Fruit fly (Drosophila melanogaster) whole organism, embryonic: Measurements from ENCODE around the gene Pop4.
A peak's percentile ranks its signal among the peaks of the same experiment; 100 is the strongest.

Experiments
- Bteb2 ChIP-seq: fragments of 200-800 bp; sonication (Bioruptor generic); optimal IDR thresholded peaks from 2 replicates; lab custom pipeline; 2016; ENCODE audit warnings: missing biosample characterization, missing genetic modification characterization
- CG10147 ChIP-seq: fragments of 200-800 bp; sonication (Bioruptor generic); optimal IDR thresholded peaks from 2 replicates; lab custom pipeline; 2019; ENCODE audit warnings: missing biosample characterization, mild to moderate bottlenecking, missing genetic modification characterization, moderate library complexity
- CG10267 ChIP-seq: fragments of 200-800 bp; sonication (Bioruptor generic); optimal IDR thresholded peaks from 2 replicates; lab custom pipeline; 2018; ENCODE audit warnings: missing biosample characterization, mild to moderate bottlenecking, missing genetic modification characterization, moderate library complexity
- CG10565 ChIP-seq: fragments of 200-800 bp; sonication (Bioruptor generic); optimal IDR thresholded peaks from 3 replicates; lab custom pipeline; 2016; ENCODE audit warnings: missing biosample characterization, mild to moderate bottlenecking, missing genetic modification characterization
- CG10654 ChIP-seq: fragments of 200-800 bp; sonication (Bioruptor generic); optimal IDR thresholded peaks from 2 replicates; lab custom pipeline; 2016; ENCODE audit warnings: missing biosample characterization, missing genetic modification characterization
- CG10979 ChIP-seq: fragments of 200-800 bp; sonication (Bioruptor generic); optimal IDR thresholded peaks from 2 replicates; lab custom pipeline; 2018; ENCODE audit warnings: missing biosample characterization, mild to moderate bottlenecking, missing genetic modification characterization, moderate library complexity
- CG11456 ChIP-seq: fragments of 200-800 bp; sonication (Bioruptor generic); IDR thresholded peaks from 3 replicates; pipeline ENCODE4 v1.3.6; 2022; ENCODE audit warnings: missing biosample characterization, missing genetic modification characterization
- CG11504 ChIP-seq: fragments of 200-800 bp; sonication (Bioruptor generic); optimal IDR thresholded peaks from 3 replicates; lab custom pipeline; 2019; ENCODE audit warnings: missing biosample characterization, mild to moderate bottlenecking, missing genetic modification characterization, moderate library complexity
- CG11723 ChIP-seq: fragments of 200-800 bp; sonication (Bioruptor generic); optimal IDR thresholded peaks from 2 replicates; lab custom pipeline; 2017; ENCODE audit warnings: missing biosample characterization, mild to moderate bottlenecking, missing genetic modification characterization
- CG14667 ChIP-seq: fragments of 200-800 bp; sonication (Bioruptor generic); IDR thresholded peaks from 2 replicates; pipeline ENCODE4 v1.3.6; 2022; ENCODE audit warnings: missing biosample characterization, missing genetic modification characterization
- CG15073 ChIP-seq: fragments of 200-800 bp; sonication (Bioruptor generic); optimal IDR thresholded peaks from 2 replicates; lab custom pipeline; 2016; ENCODE audit warnings: missing biosample characterization, missing genetic modification characterization
- CG2116 ChIP-seq: fragments of 200-800 bp; sonication (Bioruptor generic); optimal IDR thresholded peaks from 3 replicates; lab custom pipeline; 2018; ENCODE audit warnings: missing biosample characterization, mild to moderate bottlenecking, missing genetic modification characterization
- CG2678 ChIP-seq: fragments of 200-800 bp; sonication (Bioruptor generic); optimal IDR thresholded peaks from 3 replicates; lab custom pipeline; 2019; ENCODE audit warnings: missing biosample characterization, mild to moderate bottlenecking, missing genetic modification characterization, moderate library complexity
- CG32772 ChIP-seq: fragments of 200-800 bp; sonication (Bioruptor generic); IDR thresholded peaks from 2 replicates; pipeline ENCODE4 v1.3.6; 2022; ENCODE audit warnings: missing biosample characterization, missing genetic modification characterization
- CG33213 ChIP-seq: fragments of 200-800 bp; sonication (Bioruptor generic); optimal IDR thresholded peaks from 3 replicates; lab custom pipeline; 2016; ENCODE audit warnings: missing biosample characterization, missing genetic modification characterization
- CG4617 ChIP-seq: fragments of 200-800 bp; sonication (Bioruptor generic); optimal IDR thresholded peaks from 3 replicates; lab custom pipeline; 2016; ENCODE audit warnings: missing biosample characterization, missing genetic modification characterization, borderline replicate concordance
- CG9609 ChIP-seq: fragments of 200-800 bp; sonication (Bioruptor generic); optimal IDR thresholded peaks from 3 replicates; lab custom pipeline; 2016; ENCODE audit warnings: missing biosample characterization, missing genetic modification characterization
- CG9817 ChIP-seq: fragments of 200-800 bp; sonication (Bioruptor generic); optimal IDR thresholded peaks from 2 replicates; lab custom pipeline; 2018; ENCODE audit warnings: missing biosample characterization, mild to moderate bottlenecking, missing genetic modification characterization, moderate library complexity
- CkIIα-i1 ChIP-seq: fragments of 200-800 bp; sonication (Bioruptor generic); IDR thresholded peaks from 2 replicates; pipeline ENCODE4 v1.3.6; 2022; ENCODE audit warnings: missing biosample characterization, missing genetic modification characterization
- Fer2 ChIP-seq: fragments of 200-800 bp; sonication (Bioruptor generic); optimal IDR thresholded peaks from 2 replicates; lab custom pipeline; 2018; ENCODE audit warnings: missing biosample characterization, mild to moderate bottlenecking, missing genetic modification characterization, moderate library complexity
- Fer3 ChIP-seq: fragments of 200-800 bp; sonication (Bioruptor generic); optimal IDR thresholded peaks from 2 replicates; lab custom pipeline; 2018; ENCODE audit warnings: missing biosample characterization, mild to moderate bottlenecking, missing genetic modification characterization, moderate library complexity
- Gsc ChIP-seq: fragments of 200-800 bp; sonication (Bioruptor generic); IDR thresholded peaks from 2 replicates; pipeline ENCODE4 v1.3.6; 2022; ENCODE audit warnings: missing biosample characterization, missing genetic modification characterization
- Gug ChIP-seq: fragments of 200-800 bp; sonication (Bioruptor generic); IDR thresholded peaks from 4 replicates; pipeline ENCODE4 v1.3.6; 2022; ENCODE audit warnings: missing biosample characterization, missing genetic modification characterization
- Lhr ChIP-seq: fragments of 200-800 bp; sonication (Bioruptor generic); optimal IDR thresholded peaks from 3 replicates; lab custom pipeline; 2017; ENCODE audit warnings: mild to moderate bottlenecking, missing biosample characterization, missing genetic modification reagents, missing genetic modification characterization
- MTF-1 ChIP-seq: fragments of 200-800 bp; sonication (Bioruptor generic); optimal IDR thresholded peaks from 2 replicates; lab custom pipeline; 2018; ENCODE audit warnings: missing biosample characterization, mild to moderate bottlenecking, missing genetic modification characterization, borderline replicate concordance
- Optix ChIP-seq: fragments of 200-800 bp; sonication (Bioruptor generic); IDR thresholded peaks from 3 replicates; pipeline ENCODE4 v1.3.6; 2022; ENCODE audit warnings: missing biosample characterization, missing genetic modification characterization
- PHDP ChIP-seq: fragments of 200-800 bp; sonication (Bioruptor generic); optimal IDR thresholded peaks from 3 replicates; lab custom pipeline; 2018; ENCODE audit warnings: missing biosample characterization, mild to moderate bottlenecking, missing genetic modification characterization, moderate library complexity
- Tbp ChIP-seq: fragments of >200 bp; optimal IDR thresholded peaks from 2 replicates; lab custom pipeline; 2018; ENCODE audit warnings: missing biosample characterization, missing genetic modification characterization
- Usf ChIP-seq: fragments of 200-800 bp; sonication (Bioruptor generic); optimal IDR thresholded peaks from 2 replicates; lab custom pipeline; 2017; ENCODE audit warnings: missing genotype, missing biosample characterization, missing genetic modification characterization
- ash1 ChIP-seq: fragments of 200-800 bp; sonication (Bioruptor generic); optimal IDR thresholded peaks from 2 replicates; lab custom pipeline; 2018; ENCODE audit warnings: missing biosample characterization, mild to moderate bottlenecking, missing genetic modification characterization
- bab2 ChIP-seq: fragments of 200-800 bp; sonication (Bioruptor generic); optimal IDR thresholded peaks from 2 replicates; lab custom pipeline; 2016; ENCODE audit warnings: missing biosample characterization, missing genetic modification characterization
- bcd ChIP-seq: fragments of 200-800 bp; sonication (Bioruptor generic); optimal IDR thresholded peaks from 2 replicates; lab custom pipeline; 2017; ENCODE audit warnings: missing biosample characterization, mild to moderate bottlenecking, missing genetic modification characterization
- bigmax ChIP-seq: fragments of 200-800 bp; sonication (Bioruptor generic); optimal IDR thresholded peaks from 2 replicates; lab custom pipeline; 2018; ENCODE audit warnings: missing biosample characterization, mild to moderate bottlenecking, missing genetic modification characterization
- caup ChIP-seq: fragments of 200-800 bp; sonication (Bioruptor generic); optimal IDR thresholded peaks from 3 replicates; lab custom pipeline; 2017; ENCODE audit warnings: missing biosample characterization, mild to moderate bottlenecking, missing genetic modification characterization, moderate library complexity; ENCODE audit not compliant: severe bottlenecking
- chn ChIP-seq: fragments of 200-800 bp; sonication (Bioruptor generic); optimal IDR thresholded peaks from 2 replicates; lab custom pipeline; 2016; ENCODE audit warnings: missing biosample characterization, missing genetic modification characterization
- dpn ChIP-seq, 2 experiments: fragments of 200-800 bp; sonication (Bioruptor generic); optimal IDR thresholded peaks; 3 replicates each; lab custom pipeline; 2016; ENCODE audit warnings: missing biosample characterization in 2 of 2, missing genetic modification characterization in 2 of 2
- esg ChIP-seq: fragments of 200-800 bp; sonication (Bioruptor generic); conservative IDR thresholded peaks from 2 replicates; pipeline ENCODE4 v1.3.6; 2022; ENCODE audit warnings: missing biosample characterization, missing genetic modification characterization
- grau ChIP-seq: fragments of 200-800 bp; optimal IDR thresholded peaks from 3 replicates; lab custom pipeline; 2019; ENCODE audit warnings: missing biosample characterization, mild to moderate bottlenecking, missing genetic modification characterization, moderate library complexity
- hbn ChIP-seq: fragments of 200-800 bp; sonication (Bioruptor generic); IDR thresholded peaks from 2 replicates; pipeline ENCODE4 v1.3.6; 2022; ENCODE audit warnings: missing biosample characterization, missing genetic modification characterization; ENCODE audit not compliant: partially characterized antibody
- insv ChIP-seq, 2 experiments: fragments of 200-800 bp; sonication (Bioruptor generic); optimal IDR thresholded peaks; 3 replicates each; lab custom pipeline; 2016 to 2018; ENCODE audit warnings: missing biosample characterization in 2 of 2, missing genetic modification characterization in 2 of 2
- klu ChIP-seq: fragments of 200-800 bp; sonication (Bioruptor generic); IDR thresholded peaks from 2 replicates; pipeline ENCODE4 v1.3.6; 2022; ENCODE audit warnings: missing biosample characterization, missing genetic modification characterization
- mld ChIP-seq: fragments of 200-800 bp; sonication (Bioruptor generic); IDR thresholded peaks from 3 replicates; pipeline ENCODE4 v1.3.6; 2022; ENCODE audit warnings: missing biosample characterization, missing genetic modification characterization; ENCODE audit not compliant: partially characterized antibody
- org-1 ChIP-seq: fragments of 200-800 bp; sonication (Bioruptor generic); optimal IDR thresholded peaks from 2 replicates; lab custom pipeline; 2017; ENCODE audit warnings: missing biosample characterization, missing genetic modification characterization
- ranshi ChIP-seq: fragments of 200-800 bp; sonication (Bioruptor generic); IDR thresholded peaks from 2 replicates; pipeline ENCODE4 v1.3.6; 2022; ENCODE audit warnings: missing biosample characterization, missing genetic modification characterization
- rib ChIP-seq: fragments of 200-800 bp; sonication (Bioruptor generic); IDR thresholded peaks from 2 replicates; pipeline ENCODE4 v1.3.6; 2022; ENCODE audit warnings: missing biosample characterization, missing genetic modification characterization
- ro ChIP-seq: fragments of 200-800 bp; sonication (Bioruptor generic); IDR thresholded peaks from 2 replicates; pipeline ENCODE4 v1.3.6; 2022; ENCODE audit warnings: missing biosample characterization, missing genetic modification characterization
- sens-2 ChIP-seq: fragments of 200-800 bp; sonication (Bioruptor generic); IDR thresholded peaks from 2 replicates; pipeline ENCODE4 v1.3.6; 2022; ENCODE audit warnings: missing biosample characterization, missing genetic modification characterization
- sim ChIP-seq: fragments of 200-800 bp; sonication (Bioruptor generic); IDR thresholded peaks from 2 replicates; pipeline ENCODE4 v1.3.6; 2022; ENCODE audit warnings: missing biosample characterization, missing genetic modification characterization
- slp2 ChIP-seq: fragments of 200-800 bp; sonication (Bioruptor generic); optimal IDR thresholded peaks from 2 replicates; lab custom pipeline; 2016; ENCODE audit warnings: missing biosample characterization, missing genetic modification characterization
- trem ChIP-seq: fragments of 200-800 bp; optimal IDR thresholded peaks from 3 replicates; lab custom pipeline; 2019; ENCODE audit warnings: missing biosample characterization, mild to moderate bottlenecking, missing genetic modification characterization, moderate library complexity

The Pop4 gene

dm6 chr3L:7976081-7976483 is 2.4 kb downstream of the Pop4 start, which contains the start of the genes HP4 and CG8209 (continued):
- TF ChIP-seq insv (GFP tag; optimal IDR thresholded peaks at IDR 0.05; lab: Kevin White, UChicago) (peak in 1 of 2 experiments; percentile 38), CG10979 (tag; lab: Kevin White, UChicago) (peak; percentile 80), sens-2 (GFP tag; lab: Robert Waterston, UW) (no peak), CG11456 (GFP tag; lab: Robert Waterston, UW) (peak; percentile 85), CG10147 (GFP tag; lab: Kevin White, UChicago) (peak; percentile 62), chn (GFP tag; lab: Kevin White, UChicago) (peak; percentile 51), esg (peak; percentile 81), CG4617 (GFP tag; lab: Kevin White, UChicago) (peak; percentile 45), mld (peak; percentile 83; the same call in 2 of the 3 replicates), Gsc (GFP tag; lab: Robert Waterston, UW) (no peak), MTF-1 (GFP tag; lab: Kevin White, UChicago) (peak; percentile 22), Optix (GFP tag; lab: Robert Waterston, UW) (peak; percentile 58; the same call in 2 of the 3 replicates), ranshi (GFP tag; lab: Robert Waterston, UW) (peak; percentile 86), caup (peak; percentile 76), CG9817 (tag; lab: Kevin White, UChicago) (peak; percentile 77), Gug (GFP tag; lab: Robert Waterston, UW) (peak; percentile 85; the same call in 3 of the 4 replicates), Fer3 (tag; lab: Kevin White, UChicago) (peak; percentile 76), CG11723 (GFP tag; lab: Kevin White, UChicago) (peak; percentile 64), CG2678 (tag; lab: Kevin White, UChicago) (peak; percentile 88), org-1 (no peak), bigmax (GFP tag; lab: Kevin White, UChicago) (no peak), Usf (GFP tag; lab: Kevin White, UChicago) (peak; percentile 5), klu (GFP tag; lab: Robert Waterston, UW) (peak; percentile 64; the same call in 1 of the 2 replicates), sim (GFP tag; lab: Robert Waterston, UW) (no peak; the same call in 1 of the 2 replicates), hbn (GFP tag; lab: Robert Waterston, UW) (peak; percentile 96), CG32772 (GFP tag; lab: Robert Waterston, UW) (peak; percentile 83), trem (tag; lab: Kevin White, UChicago) (peak; percentile 85), bab2 (GFP tag; lab: Kevin White, UChicago) (peak; percentile 70), bcd (GFP tag; lab: Kevin White, UChicago) (peak; percentile 79), CG14667 (GFP tag; lab: Robert Waterston, UW) (peak; percentile 73), CG9609 (GFP tag; lab: Kevin White, UChicago) (peak; percentile 41), CG15073 (GFP tag; lab: Kevin White, UChicago) (no peak), PHDP (tag; lab: Kevin White, UChicago) (peak; percentile 88), CG11504 (tag; lab: Kevin White, UChicago) (peak; percentile 84), rib (GFP tag; lab: Robert Waterston, UW) (peak; percentile 72), Tbp (GFP tag; lab: Kevin White, UChicago) (no peak)

- TF ChIP-seq CG33213 (GFP tag; lab: Kevin White, UChicago) (no peak), CkIIα-i1 (GFP tag; lab: Robert Waterston, UW) (no peak), grau (tag; lab: Kevin White, UChicago) (no peak), CG2116 (GFP tag; lab: Kevin White, UChicago) (peak; percentile 71), dpn (GFP tag; optimal IDR thresholded peaks at IDR 0.05; lab: Kevin White, UChicago) (no peak), ro (no peak), CG11456 (GFP tag; lab: Robert Waterston, UW) (no peak), Lhr (GFP tag; lab: Kevin White, UChicago) (no peak), CG10267 (tag; lab: Kevin White, UChicago) (peak; percentile 32), CG10654 (GFP tag; lab: Kevin White, UChicago) (no peak), Bteb2 (GFP tag; lab: Kevin White, UChicago) (no peak), ash1 (no peak), slp2 (no peak), CG10565 (GFP tag; lab: Kevin White, UChicago) (no peak), Fer2 (no peak)
These were observed 3.7 kb downstream of the Pop4 start, which contains the start of gene CG8042 for dm6 chr3L:7974671-7975281. CG8042 (minus strand) TSS chr3L:7974991.
